Worm (Caenorhabditis elegans) whole organism, L1 larva: ENCODE data around the gene Y37D8A.4.

Experiments used
- ceh-63 ChIP-seq: fragments of 200-800 bp; sonication (Bioruptor generic); optimal IDR thresholded peaks from 2 replicates; lab custom pipeline; 2018; ENCODE audit warnings: mild to moderate bottlenecking, missing genetic modification characterization, missing compliant biosample characterization
- snpc-4 ChIP-seq: fragments of 150-350 bp; optimal IDR thresholded peaks from 2 replicates; lab custom pipeline; 2014; ENCODE audit warnings: missing biosample characterization, missing genetic modification characterization

- TF ChIP-seq ceh-63: no peak
- no peak for TF ChIP-seq snpc-4
These were observed 8.9 kb upstream of the Y37D8A.4 start for ce11 chrIII:12847623-12848022.
